Worm (Caenorhabditis elegans) whole organism, L2 larva: Measurements from ENCODE around the gene R02D5.10.

Experiments used
- C34F6.9 ChIP-seq: fragments of 150-350 bp; optimal IDR thresholded peaks from 2 replicates; lab custom pipeline; 2014; ENCODE audit warnings: missing biosample characterization, missing genetic modification characterization
- F13H6.1 ChIP-seq: sonication (generic microtip); optimal IDR thresholded peaks from 2 replicates; lab custom pipeline; 2016; ENCODE audit warnings: missing genetic modification characterization, missing compliant biosample characterization
- R02D3.7 ChIP-seq: fragments of 150-350 bp; optimal IDR thresholded peaks from 2 replicates; lab custom pipeline; 2014; ENCODE audit warnings: missing biosample characterization, missing genetic modification characterization
- Y55F3AM.14 ChIP-seq: fragments of 200-800 bp; sonication (Bioruptor generic); optimal IDR thresholded peaks from 2 replicates; lab custom pipeline; 2018; ENCODE audit warnings: mild to moderate bottlenecking, missing genetic modification characterization, missing compliant biosample characterization
- aly-2 ChIP-seq: fragments of 150-350 bp; optimal IDR thresholded peaks from 2 replicates; lab custom pipeline; 2014; ENCODE audit warnings: missing biosample characterization, missing genetic modification characterization
- ama-1 ChIP-seq: fragments of 150-350 bp; optimal IDR thresholded peaks from 2 replicates; lab custom pipeline; 2018; ENCODE audit warnings: inconsistent platforms
- blmp-1 ChIP-seq: sonication (generic microtip); optimal IDR thresholded peaks from 2 replicates; lab custom pipeline; 2017; ENCODE audit warnings: missing genetic modification characterization, mild to moderate bottlenecking, missing compliant biosample characterization, antibody characterized with exemption, moderate library complexity; ENCODE audit not compliant: insufficient read depth
- ceh-16 ChIP-seq: fragments of 150-350 bp; optimal IDR thresholded peaks from 2 replicates; lab custom pipeline; 2014; ENCODE audit warnings: missing biosample characterization, missing genetic modification characterization
- ceh-82 ChIP-seq: fragments of 150-350 bp; optimal IDR thresholded peaks from 2 replicates; lab custom pipeline; 2014; ENCODE audit warnings: missing biosample characterization, missing genetic modification characterization
- dmd-4 ChIP-seq: sonication (generic microtip); optimal IDR thresholded peaks from 2 replicates; lab custom pipeline; 2017; ENCODE audit warnings: missing biosample characterization, missing genetic modification characterization
- egl-27 ChIP-seq: sonication (generic microtip); optimal IDR thresholded peaks from 3 replicates; lab custom pipeline; 2017; ENCODE audit warnings: missing biosample characterization, missing genetic modification reagents, missing genetic modification characterization
- elt-1 ChIP-seq: fragments of 150-350 bp; optimal IDR thresholded peaks from 2 replicates; lab custom pipeline; 2014; ENCODE audit warnings: missing biosample characterization, missing genetic modification characterization
- elt-3 ChIP-seq: sonication (generic microtip); optimal IDR thresholded peaks from 2 replicates; lab custom pipeline; 2017; ENCODE audit warnings: missing biosample characterization, missing genetic modification characterization
- fos-1 ChIP-seq: fragments of 150-350 bp; optimal IDR thresholded peaks from 2 replicates; lab custom pipeline; 2014; ENCODE audit warnings: missing biosample characterization, missing genetic modification characterization
- gmeb-1 ChIP-seq: fragments of 150-350 bp; optimal IDR thresholded peaks from 2 replicates; lab custom pipeline; 2014; ENCODE audit warnings: missing biosample characterization, missing genetic modification characterization
- lin-39 ChIP-seq: fragments of 150-350 bp; optimal IDR thresholded peaks from 2 replicates; lab custom pipeline; 2014; ENCODE audit warnings: missing biosample characterization, missing genetic modification reagents, missing genetic modification characterization
- lsy-2 ChIP-seq, 2 experiments: fragments of 150-350 bp in 1 of 2; sonication (generic microtip) in 1 of 2; optimal IDR thresholded peaks; 2 replicates each; lab custom pipeline; 2014 to 2017; ENCODE audit warnings: missing biosample characterization in 2 of 2, missing genetic modification characterization in 2 of 2
- mbf-1 ChIP-seq: sonication (generic microtip); optimal IDR thresholded peaks from 2 replicates; lab custom pipeline; 2017; ENCODE audit warnings: missing biosample characterization, missing genetic modification characterization
- mdl-1 ChIP-seq, 2 experiments: fragments of 150-350 bp in 1 of 2; sonication (generic microtip) in 1 of 2; optimal IDR thresholded peaks; 2 replicates each; lab custom pipeline; 2017; ENCODE audit warnings: missing biosample characterization in 2 of 2, missing genetic modification characterization in 2 of 2
- nhr-10 ChIP-seq: sonication (generic microtip); optimal IDR thresholded peaks from 2 replicates; lab custom pipeline; 2017; ENCODE audit warnings: missing biosample characterization, missing genetic modification characterization
- nhr-11 ChIP-seq: fragments of 150-350 bp; optimal IDR thresholded peaks from 2 replicates; lab custom pipeline; 2014; ENCODE audit warnings: missing biosample characterization, missing genetic modification characterization
- nhr-12 ChIP-seq: fragments of 150-350 bp; optimal IDR thresholded peaks from 2 replicates; lab custom pipeline; 2014; ENCODE audit warnings: missing biosample characterization, missing genetic modification characterization
- nhr-21 ChIP-seq: fragments of 150-350 bp; optimal IDR thresholded peaks from 2 replicates; lab custom pipeline; 2014; ENCODE audit warnings: missing biosample characterization, missing genetic modification characterization
- nhr-23 ChIP-seq: fragments of 150-350 bp; optimal IDR thresholded peaks from 2 replicates; lab custom pipeline; 2014; ENCODE audit warnings: missing biosample characterization, missing genetic modification reagents, missing genetic modification characterization
- nhr-25 ChIP-seq: fragments of 150-350 bp; sonication (generic microtip); optimal IDR thresholded peaks from 3 replicates; lab custom pipeline; 2014; ENCODE audit warnings: missing biosample characterization, missing genetic modification characterization
- nhr-6 ChIP-seq: fragments of 150-350 bp; optimal IDR thresholded peaks from 2 replicates; lab custom pipeline; 2014; ENCODE audit warnings: missing biosample characterization, missing genetic modification characterization
- peb-1 ChIP-seq: fragments of 150-350 bp; optimal IDR thresholded peaks from 2 replicates; lab custom pipeline; 2014; ENCODE audit warnings: missing biosample characterization, missing genetic modification characterization
- sem-4 ChIP-seq: fragments of 150-350 bp; optimal IDR thresholded peaks from 2 replicates; lab custom pipeline; 2014; ENCODE audit warnings: missing biosample characterization, missing genetic modification reagents, missing genetic modification characterization
- skn-1 ChIP-seq: sonication (generic microtip); optimal IDR thresholded peaks from 2 replicates; lab custom pipeline; 2017; ENCODE audit warnings: missing biosample characterization, missing genetic modification characterization
- sma-3 ChIP-seq: sonication (generic microtip); optimal IDR thresholded peaks from 2 replicates; lab custom pipeline; 2016; ENCODE audit warnings: missing genetic modification reagents, missing genetic modification characterization, missing compliant biosample characterization
- sma-9 ChIP-seq, 2 experiments: fragments of 150-350 bp in 1 of 2; sonication (generic microtip) in 1 of 2; optimal IDR thresholded peaks; 2 replicates each; lab custom pipeline; 2014 to 2016; ENCODE audit warnings: missing genetic modification characterization in 2 of 2, mild to moderate bottlenecking in 1 of 2, missing biosample characterization in 1 of 2, missing compliant biosample characterization in 1 of 2, missing genetic modification reagents in 1 of 2, moderate library complexity in 1 of 2
- unc-39 ChIP-seq: fragments of 150-350 bp; optimal IDR thresholded peaks from 2 replicates; lab custom pipeline; 2014; ENCODE audit warnings: missing biosample characterization, missing genetic modification characterization
- unc-62 ChIP-seq: fragments of 150-350 bp; optimal IDR thresholded peaks from 2 replicates; lab custom pipeline; 2014; ENCODE audit warnings: missing biosample characterization, missing genetic modification reagents, missing genetic modification characterization
- zag-1 ChIP-seq: fragments of 150-350 bp; optimal IDR thresholded peaks from 2 replicates; lab custom pipeline; 2014; ENCODE audit warnings: missing biosample characterization, missing genetic modification characterization
- ztf-11 ChIP-seq: sonication (generic microtip); optimal IDR thresholded peaks from 2 replicates; lab custom pipeline; 2017; ENCODE audit warnings: missing biosample characterization, missing genetic modification characterization
- ztf-4 ChIP-seq: fragments of 150-350 bp; optimal IDR thresholded peaks from 2 replicates; lab custom pipeline; 2014; ENCODE audit warnings: missing biosample characterization, missing genetic modification characterization

R02D5.10 gene

DNA sequence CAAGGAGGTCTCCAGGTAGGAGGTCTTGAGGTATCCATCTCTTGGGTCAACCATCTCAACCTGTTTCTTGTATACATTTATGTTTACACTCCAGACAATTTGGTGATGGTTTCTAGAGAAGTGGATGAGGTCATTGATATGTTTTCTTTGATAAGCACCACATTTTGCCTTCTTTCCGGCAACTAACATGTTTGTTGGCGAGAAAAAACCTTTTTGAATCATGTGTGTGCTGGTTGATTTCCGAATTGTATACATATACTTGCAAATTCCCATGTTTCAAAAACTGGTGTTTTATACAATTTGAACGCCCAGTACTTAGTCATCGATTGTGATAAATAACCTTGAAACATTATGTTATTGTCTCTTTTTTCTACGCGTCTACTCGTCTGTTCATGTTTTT, 22.0 kb downstream of the R02D5.10 start:
- TF ChIP-seq R02D3.7 (tag; lab: Kevin White, UChicago) (no peak), fos-1 (tag; lab: Kevin White, UChicago) (peak; percentile 32)

DNA sequence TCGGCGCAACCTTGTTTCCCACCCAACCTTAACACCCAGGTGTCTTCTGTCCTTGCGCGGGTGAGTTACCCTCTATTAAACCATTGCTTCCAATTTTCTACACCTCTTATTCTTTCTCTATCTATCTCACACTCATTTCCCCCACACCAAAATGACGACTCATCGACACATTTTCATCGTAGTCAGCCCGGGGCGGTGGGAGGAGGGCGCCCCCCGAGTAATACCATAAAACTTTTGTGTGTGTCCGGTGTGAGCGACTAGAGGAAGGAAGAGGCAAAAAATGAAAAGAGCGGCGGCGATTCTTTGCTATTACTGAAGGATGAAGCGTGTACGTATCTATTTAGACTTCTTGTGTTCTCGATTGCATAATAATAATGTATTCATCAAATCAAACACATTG, 22.7 kb downstream of the R02D5.10 start:
- TF ChIP-seq dmd-4 (tag; lab: Kevin White, UChicago): no peak
- TF ChIP-seq elt-3 (tag; lab: Kevin White, UChicago): no peak
- peak; percentile 68 for TF ChIP-seq fos-1 (tag; lab: Kevin White, UChicago)
- no peak for TF ChIP-seq zag-1 (tag; lab: Kevin White, UChicago)
- TF ChIP-seq R02D3.7 (tag; lab: Kevin White, UChicago): no peak
- no peak for TF ChIP-seq unc-62 (GFP tag; lab: Kevin White, UChicago)
- no peak for TF ChIP-seq lsy-2 (tag; optimal IDR thresholded peaks at IDR 0.05; lab: Kevin White, UChicago)
- TF ChIP-seq ztf-11 (tag; lab: Kevin White, UChicago): no peak
- no peak for TF ChIP-seq lin-39 (tag; lab: Kevin White, UChicago)
- peak; percentile 41 for TF ChIP-seq ceh-16 (tag; lab: Kevin White, UChicago)

DNA sequence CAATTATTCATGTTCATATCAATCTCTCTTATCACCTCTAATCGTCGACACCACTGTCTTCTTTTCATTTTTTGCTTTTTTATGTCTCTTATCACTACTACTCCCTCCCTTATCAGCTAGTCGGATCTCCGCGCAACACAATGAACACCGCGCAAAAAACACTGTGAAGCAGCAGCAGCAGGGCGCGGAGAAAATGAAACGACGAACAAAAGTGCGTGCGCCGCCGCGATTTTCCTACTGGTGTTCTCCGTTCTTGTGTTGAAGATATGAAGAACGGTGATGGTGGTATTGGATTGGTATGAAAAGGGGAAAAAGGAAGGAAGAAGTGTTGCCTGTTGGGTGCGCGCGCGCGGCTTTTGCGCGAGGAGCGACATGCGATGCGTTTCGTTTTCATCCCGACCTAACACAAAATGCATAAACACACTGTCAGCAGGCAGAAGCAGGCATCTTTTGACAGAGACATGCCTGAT, 23.7 kb downstream of the R02D5.10 start:
- TF ChIP-seq mdl-1 (tag; optimal IDR thresholded peaks at IDR 0.05; lab: Kevin White, UChicago) (peak in 1 of 2 experiments; percentile 4), nhr-12 (tag; lab: Kevin White, UChicago) (no peak), ceh-82 (tag; lab: Kevin White, UChicago) (no peak), sma-9 (GFP tag; optimal IDR thresholded peaks at IDR 0.05; lab: Kevin White, UChicago) (peak; percentile 40), sma-9 (tag; optimal IDR thresholded peaks at IDR 0.05; lab: Kevin White, UChicago) (no peak), ama-1 (lab: Kevin White, UChicago) (no peak), ztf-4 (tag; lab: Kevin White, UChicago) (no peak), gmeb-1 (tag; lab: Kevin White, UChicago) (peak; percentile 24), Y55F3AM.14 (no peak), C34F6.9 (tag; lab: Kevin White, UChicago) (no peak), ceh-16 (tag; lab: Kevin White, UChicago) (peak; percentile 89), elt-1 (tag; lab: Kevin White, UChicago) (peak; percentile 85), peb-1 (tag; lab: Kevin White, UChicago) (no peak), nhr-10 (tag; lab: Kevin White, UChicago) (no peak), aly-2 (tag; lab: Kevin White, UChicago) (no peak), skn-1 (peak; percentile 28), nhr-6 (no peak), nhr-21 (tag; lab: Kevin White, UChicago) (peak; percentile 85), sma-3 (GFP tag; lab: Kevin White, UChicago) (peak; percentile 44), fos-1 (tag; lab: Kevin White, UChicago) (peak; percentile 90), egl-27 (peak; percentile 73), blmp-1 (peak; percentile 33), dmd-4 (tag; lab: Kevin White, UChicago) (no peak), nhr-25 (tag; lab: Kevin White, UChicago) (peak; percentile 48), mbf-1 (tag; lab: Kevin White, UChicago) (no peak), nhr-11 (no peak), nhr-23 (tag; lab: Kevin White, UChicago) (no peak), sem-4 (tag; lab: Kevin White, UChicago) (peak; percentile 42), unc-39 (tag; lab: Kevin White, UChicago) (no peak), F13H6.1 (no peak)
